Comparison of ENCODE assay signal across 2 worm cellular contexts in genomic region chrX:15759222-15759621, ce11.
TF ChIP-seq lines count a peak whose summit lies in the region.

No protein-coding gene starts in this region.

TF ChIP-seq in whole organism, L1 larva, 84 proteins besides CTCF, POLR2A, EP300 and RAD21:
- TF ChIP-seq C04F5.9 (tag; optimal IDR thresholded peaks at IDR 0.05; lab: Kevin White, UChicago) (no peak), snpc-4 (tag; optimal IDR thresholded peaks at IDR 0.05; lab: Kevin White, UChicago) (peak; percentile 25)

TF ChIP-seq in whole organism, L2 larva, 48 proteins besides CTCF, POLR2A, EP300 and RAD21:
- TF ChIP-seq gmeb-1 (tag; optimal IDR thresholded peaks at IDR 0.05; lab: Kevin White, UChicago) (no peak), nhr-10 (tag; optimal IDR thresholded peaks at IDR 0.05; lab: Kevin White, UChicago) (no peak), ZK546.5 (tag; optimal IDR thresholded peaks at IDR 0.05; lab: Kevin White, UChicago) (no peak), R02D3.7 (tag; optimal IDR thresholded peaks at IDR 0.05; lab: Kevin White, UChicago) (no peak), snpc-4 (tag; optimal IDR thresholded peaks at IDR 0.05; lab: Kevin White, UChicago) (peak; percentile 43), mab-5 (tag; optimal IDR thresholded peaks at IDR 0.05; lab: Kevin White, UChicago) (no peak)
TF ChIP-seq in whole organism, L2 larva: peak in this region for 1.

Comparison
In these comparisons a context has a peak if more than half of its experiments do, and no peak if none do; other contexts are left out.
1. Of the 22 proteins assayed by ChIP-seq in both whole organism, L1 larva and whole organism, L2 larva: peak only in whole organism, L1 larva: none; only in whole organism, L2 larva: none; in both: snpc-4; in neither: 21.